Worm (Caenorhabditis elegans): ENCODE data around the gene str-263.

The str-263 gene

DNA sequence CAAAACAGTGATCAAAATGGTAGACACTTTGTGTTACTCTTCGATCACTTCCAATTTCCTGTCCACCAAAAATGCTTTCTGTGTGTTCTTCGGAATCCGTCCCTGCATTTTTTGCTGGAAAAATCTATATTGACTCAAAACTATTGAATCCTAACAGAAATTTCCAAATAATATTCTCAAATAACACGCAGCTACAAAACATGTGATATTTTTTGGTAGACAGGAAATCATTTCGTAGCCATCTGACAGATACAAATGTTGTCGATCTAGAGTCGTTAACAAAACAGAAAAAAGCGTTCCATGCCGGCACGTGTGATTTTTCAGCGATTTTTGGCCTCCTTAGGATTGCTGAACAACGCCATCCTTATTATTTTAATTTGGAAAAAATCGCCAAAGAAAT is at the start of gene str-263:
str-263 (plus strand) TSS at position 301 of the 400 bp plus-strand sequence.
- TF ChIP-seq T26A8.4 (GFP tag; IDR thresholded peaks at IDR 0.05) = no peak
- TF ChIP-seq dmd-9 (GFP tag; IDR thresholded peaks at IDR 0.05) = no peak

ce11 chrV:15563477-15563876 is 49.5 kb upstream of the str-263 start:
- TF ChIP-seq unc-62 (GFP tag; optimal IDR thresholded peaks at IDR 0.05 in 1 of 2) (peak in 1 of 2 experiments; percentile 30), unc-62 (tag; optimal IDR thresholded peaks at IDR 0.05) (no peak), fkh-10 (GFP tag; optimal IDR thresholded peaks at IDR 0.05) (peak; percentile 74), T26A8.4 (GFP tag; IDR thresholded peaks at IDR 0.05) (no peak)

DNA sequence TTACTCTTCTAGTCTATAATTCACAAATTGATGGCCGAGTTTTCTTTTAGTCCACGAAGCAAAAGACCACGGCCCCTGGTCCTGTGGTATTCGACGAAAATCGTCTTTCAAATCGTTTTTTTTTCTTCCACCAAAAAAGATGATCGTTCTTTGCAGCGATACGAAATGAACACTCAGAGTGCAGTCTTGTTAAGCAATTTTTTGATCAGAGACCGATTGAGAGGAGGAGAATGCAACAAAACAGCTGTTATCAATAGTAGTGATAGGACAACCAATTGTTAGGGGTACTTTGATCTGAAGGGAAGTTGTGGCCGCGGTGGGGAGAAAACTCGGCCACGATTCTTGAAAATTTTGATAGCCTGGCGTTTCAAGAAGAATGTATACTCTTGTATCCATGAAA is 49.0 kb upstream of the str-263 start:
- TF ChIP-seq mxl-3 (GFP tag; optimal IDR thresholded peaks at IDR 0.05) = peak; percentile 15
- TF ChIP-seq sdz-12 (GFP tag; optimal IDR thresholded peaks at IDR 0.05) = no peak
- peak; percentile 69 for TF ChIP-seq nhr-48 (tag; optimal IDR thresholded peaks at IDR 0.05)
- no peak for TF ChIP-seq ceh-44 (GFP tag; IDR thresholded peaks at IDR 0.05)
- TF ChIP-seq spr-1 (tag; optimal IDR thresholded peaks at IDR 0.05) = no peak
- no peak for TF ChIP-seq nhr-237 (tag; optimal IDR thresholded peaks at IDR 0.05)
- peak; percentile 50 for TF ChIP-seq mes-2 (tag; optimal IDR thresholded peaks at IDR 0.05; ENCODE audit: poor library complexity, severe bottlenecking)
- TF ChIP-seq nhr-10 (tag; optimal IDR thresholded peaks at IDR 0.05) = peak; percentile 34
- peak; percentile 79 for TF ChIP-seq nhr-28 (tag; optimal IDR thresholded peaks at IDR 0.05)
- TF ChIP-seq pqm-1 (tag; optimal IDR thresholded peaks at IDR 0.05) = peak; percentile 37
- TF ChIP-seq hif-1 (tag; optimal IDR thresholded peaks at IDR 0.05) = peak in 1 of 2 experiments; percentile 28
- TF ChIP-seq dpl-1 (GFP tag; optimal IDR thresholded peaks at IDR 0.05) = peak; percentile 7
- TF ChIP-seq nhr-11 (tag; optimal IDR thresholded peaks at IDR 0.05) = peak; percentile 40
- TF ChIP-seq egl-27 (tag; optimal IDR thresholded peaks at IDR 0.05) = peak; percentile 30
- TF ChIP-seq hlh-30 (tag; optimal IDR thresholded peaks at IDR 0.05; ENCODE audit: insufficient read depth) = peak; percentile 35
- peak in 1 of 2 experiments; percentile 48 for TF ChIP-seq daf-16 (GFP tag; optimal IDR thresholded peaks at IDR 0.05)
- peak; percentile 82 for TF ChIP-seq daf-16 (tag; optimal IDR thresholded peaks at IDR 0.05)
- TF ChIP-seq nhr-77 (tag; optimal IDR thresholded peaks at IDR 0.05) = peak; percentile 68
- TF ChIP-seq F49E8.2 (tag; optimal IDR thresholded peaks at IDR 0.05; ENCODE audit: borderline replicate concordance) = no peak
- TF ChIP-seq dve-1 (tag; optimal IDR thresholded peaks at IDR 0.05; ENCODE audit: insufficient read depth) = peak; percentile 57
- peak; percentile 76 for TF ChIP-seq hlh-11 (tag; optimal IDR thresholded peaks at IDR 0.05)
- TF ChIP-seq aha-1 (tag) = peak; percentile 25
- TF ChIP-seq lsy-2 (tag; optimal IDR thresholded peaks at IDR 0.05) = peak in 1 of 2 experiments; percentile 26
- peak; percentile 81 for TF ChIP-seq dmd-6 (GFP tag; IDR thresholded peaks at IDR 0.05)
- no peak for TF ChIP-seq unc-39 (tag; optimal IDR thresholded peaks at IDR 0.05)
- TF ChIP-seq lin-38 (GFP tag; IDR thresholded peaks at IDR 0.05) = no peak
- TF ChIP-seq nhr-102 (tag; optimal IDR thresholded peaks at IDR 0.05) = peak; percentile 62
- peak; percentile 53 for TF ChIP-seq mep-1 (tag; optimal IDR thresholded peaks at IDR 0.05)
- peak in 1 of 2 experiments; percentile 69 for TF ChIP-seq mdl-1 (tag; optimal IDR thresholded peaks at IDR 0.05)
- no peak for TF ChIP-seq lin-1 (GFP tag; IDR thresholded peaks at IDR 0.05)
- 0 out of 2 replicates have a peak, but pooled peaks have one; percentile 12 for TF ChIP-seq pha-4 (GFP tag; IDR thresholded peaks at IDR 0.05)
- TF ChIP-seq pha-4 (tag; optimal IDR thresholded peaks at IDR 0.05) = no peak
- no peak for TF ChIP-seq snpc-1.2 (GFP tag; IDR thresholded peaks at IDR 0.05)
- TF ChIP-seq tra-1 (GFP tag; IDR thresholded peaks at IDR 0.05) = 0 out of 2 replicates have a peak, but pooled peaks have one; percentile 36
- peak; percentile 19; the same call in 1 of the 2 replicates for TF ChIP-seq hmg-1.1 (GFP tag; IDR thresholded peaks at IDR 0.05)

All from whole organism, L4 larva.